Worm (Caenorhabditis elegans) whole organism, mixed stage, embryonic: ENCODE results near the gene F35C11.6.

ENCODE experiments used
- M03D4.4 ChIP-seq: sonication (generic microtip); optimal IDR thresholded peaks from 2 replicates; lab custom pipeline; 2017; ENCODE audit warnings: mild to moderate bottlenecking, missing genetic modification characterization, missing compliant biosample characterization
- bed-3 ChIP-seq: fragments of 200-800 bp; sonication (Bioruptor generic); optimal IDR thresholded peaks from 3 replicates; lab custom pipeline; 2018; ENCODE audit warnings: mild to moderate bottlenecking, missing genetic modification characterization, moderate library complexity, missing compliant biosample characterization
- blmp-1 ChIP-seq: fragments of 150-350 bp; optimal IDR thresholded peaks from 2 replicates; lab custom pipeline; 2014; ENCODE audit warnings: missing biosample characterization, missing genetic modification characterization
- ceh-43 ChIP-seq: fragments of 200-800 bp; sonication (Bioruptor generic); optimal IDR thresholded peaks from 2 replicates; lab custom pipeline; 2018; ENCODE audit warnings: mild to moderate bottlenecking, missing genetic modification characterization, moderate library complexity, missing compliant biosample characterization
- ceh-83 ChIP-seq: fragments of 200-800 bp; sonication (Bioruptor generic); optimal IDR thresholded peaks from 2 replicates; lab custom pipeline; 2018; ENCODE audit warnings: mild to moderate bottlenecking, missing genetic modification characterization, missing compliant biosample characterization
- ces-1 ChIP-seq: fragments of 150-350 bp; optimal IDR thresholded peaks from 2 replicates; lab custom pipeline; 2014; ENCODE audit warnings: missing biosample characterization, missing genetic modification reagents, missing genetic modification characterization
- cnd-1 ChIP-seq: fragments of 200-800 bp; sonication (Bioruptor generic); optimal IDR thresholded peaks from 2 replicates; lab custom pipeline; 2018; ENCODE audit warnings: mild to moderate bottlenecking, missing genetic modification characterization, missing compliant biosample characterization
- drap-1 ChIP-seq: fragments of 200-800 bp; sonication (Bioruptor generic); optimal IDR thresholded peaks from 3 replicates; lab custom pipeline; 2018; ENCODE audit warnings: mild to moderate bottlenecking, missing genetic modification characterization, missing compliant biosample characterization
- elt-3 ChIP-seq: fragments of 150-350 bp; optimal IDR thresholded peaks from 2 replicates; lab custom pipeline; 2014; ENCODE audit warnings: missing biosample characterization, missing genetic modification characterization
- flh-1 ChIP-seq: fragments of 200-800 bp; sonication (Bioruptor generic); optimal IDR thresholded peaks from 2 replicates; lab custom pipeline; 2018; ENCODE audit warnings: mild to moderate bottlenecking, missing genetic modification characterization, moderate library complexity, missing compliant biosample characterization
- ham-2 ChIP-seq: fragments of 200-800 bp; sonication (Bioruptor generic); optimal IDR thresholded peaks from 2 replicates; lab custom pipeline; 2018; ENCODE audit warnings: mild to moderate bottlenecking, missing genetic modification characterization, missing compliant biosample characterization
- hlh-1 ChIP-seq: fragments of 150-350 bp; optimal IDR thresholded peaks from 2 replicates; lab custom pipeline; 2014; ENCODE audit warnings: missing biosample characterization, missing genetic modification reagents, missing genetic modification characterization
- lin-13 ChIP-seq: fragments of 150-350 bp; optimal IDR thresholded peaks from 2 replicates; lab custom pipeline; 2014; ENCODE audit warnings: missing biosample characterization, missing genetic modification characterization
- lin-32 ChIP-seq: fragments of 200-800 bp; sonication (Bioruptor generic); optimal IDR thresholded peaks from 2 replicates; lab custom pipeline; 2018; ENCODE audit warnings: mild to moderate bottlenecking, missing genetic modification characterization, missing compliant biosample characterization
- lsy-2 ChIP-seq: fragments of 150-350 bp; optimal IDR thresholded peaks from 2 replicates; lab custom pipeline; 2014; ENCODE audit warnings: missing biosample characterization, missing genetic modification characterization
- mab-5 ChIP-seq: fragments of 150-350 bp; optimal IDR thresholded peaks from 2 replicates; lab custom pipeline; 2014; ENCODE audit warnings: missing biosample characterization, missing genetic modification characterization
- mep-1 ChIP-seq: fragments of 150-350 bp; optimal IDR thresholded peaks from 2 replicates; lab custom pipeline; 2017; ENCODE audit warnings: missing biosample characterization, missing genetic modification reagents, missing genetic modification characterization, inconsistent platforms
- nhr-12 ChIP-seq: fragments of 150-350 bp; optimal IDR thresholded peaks from 2 replicates; lab custom pipeline; 2014; ENCODE audit warnings: missing biosample characterization, missing genetic modification characterization
- nhr-2 ChIP-seq: fragments of 150-350 bp; optimal IDR thresholded peaks from 2 replicates; lab custom pipeline; 2014; ENCODE audit warnings: missing biosample characterization, missing genetic modification characterization
- nhr-237 ChIP-seq: fragments of 150-350 bp; optimal IDR thresholded peaks from 2 replicates; lab custom pipeline; 2014; ENCODE audit warnings: missing biosample characterization, missing genetic modification characterization
- nhr-28 ChIP-seq: fragments of 150-350 bp; optimal IDR thresholded peaks from 2 replicates; lab custom pipeline; 2014; ENCODE audit warnings: missing biosample characterization, missing genetic modification characterization
- nhr-76 ChIP-seq: sonication (generic microtip); optimal IDR thresholded peaks from 2 replicates; lab custom pipeline; 2017; ENCODE audit warnings: missing biosample characterization, missing genetic modification characterization
- pha-4 ChIP-seq: fragments of 150-350 bp; optimal IDR thresholded peaks from 2 replicates; lab custom pipeline; 2018; ENCODE audit warnings: missing biosample characterization, missing genetic modification reagents, missing genetic modification characterization
- sem-2 ChIP-seq: fragments of 200-800 bp; sonication (Bioruptor generic); optimal IDR thresholded peaks from 2 replicates; lab custom pipeline; 2018; ENCODE audit warnings: mild to moderate bottlenecking, missing genetic modification characterization, missing compliant biosample characterization
- snpc-4 ChIP-seq: fragments of 150-350 bp; optimal IDR thresholded peaks from 2 replicates; lab custom pipeline; 2014; ENCODE audit warnings: missing biosample characterization, missing genetic modification characterization
- sptf-1 ChIP-seq: sonication (generic microtip); optimal IDR thresholded peaks from 2 replicates; lab custom pipeline; 2017; ENCODE audit warnings: mild to moderate bottlenecking, missing genetic modification characterization, moderate library complexity, missing compliant biosample characterization
- tbx-8 ChIP-seq: fragments of 200-800 bp; sonication (Bioruptor generic); optimal IDR thresholded peaks from 2 replicates; lab custom pipeline; 2018; ENCODE audit warnings: mild to moderate bottlenecking, missing genetic modification characterization, moderate library complexity, missing compliant biosample characterization
- unc-120 ChIP-seq: sonication (generic microtip); optimal IDR thresholded peaks from 2 replicates; lab custom pipeline; 2017; ENCODE audit warnings: missing genetic modification characterization, missing compliant biosample characterization; ENCODE audit not compliant: poor library complexity, severe bottlenecking
- unc-39 ChIP-seq: fragments of 150-350 bp; optimal IDR thresholded peaks from 2 replicates; lab custom pipeline; 2014; ENCODE audit warnings: missing biosample characterization, missing genetic modification characterization
- unc-62 ChIP-seq: fragments of 150-350 bp; optimal IDR thresholded peaks from 2 replicates; lab custom pipeline; 2014; ENCODE audit warnings: missing biosample characterization, missing genetic modification reagents, missing genetic modification characterization
- zip-8 ChIP-seq: fragments of 150-350 bp; optimal IDR thresholded peaks from 2 replicates; lab custom pipeline; 2014; ENCODE audit warnings: missing biosample characterization, missing genetic modification characterization

The F35C11.6 gene

DNA sequence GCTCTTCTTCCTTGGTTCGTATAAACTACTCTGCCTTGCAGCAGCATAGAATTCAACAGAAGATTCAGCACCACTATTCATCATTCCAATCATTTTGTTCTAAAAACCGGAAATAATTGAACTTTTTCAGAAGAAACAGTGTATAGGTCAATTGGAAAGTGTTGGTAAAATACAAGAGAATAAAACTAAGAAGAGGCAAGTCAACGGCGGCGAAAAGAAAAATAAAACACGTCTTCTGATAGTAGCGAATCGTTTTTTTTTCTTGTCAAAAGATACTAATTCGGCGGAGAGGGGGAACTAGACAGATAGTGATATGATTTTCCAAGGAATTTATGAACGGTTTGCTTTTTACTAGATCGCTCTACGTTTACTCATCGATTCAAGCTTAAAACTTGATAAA, at the start of gene F35C11.6:
Gene F35C11.6 (minus strand): TSS at position 101 of the 400 bp plus-strand sequence.
- no peak for TF ChIP-seq nhr-12 (tag; lab: Kevin White, UChicago)
- TF ChIP-seq bed-3 (GFP tag; lab: Kevin White, UChicago), result no peak
- no peak for TF ChIP-seq snpc-4 (tag; lab: Kevin White, UChicago)
- TF ChIP-seq nhr-2 (tag; lab: Kevin White, UChicago), result no peak
- TF ChIP-seq M03D4.4, result no peak
- no peak for TF ChIP-seq drap-1 (GFP tag; lab: Kevin White, UChicago)
- TF ChIP-seq lin-13, result no peak
- no peak for TF ChIP-seq mep-1 (tag; lab: Kevin White, UChicago)
- TF ChIP-seq ceh-43 (GFP tag; lab: Kevin White, UChicago), result no peak
- TF ChIP-seq blmp-1 (tag; lab: Kevin White, UChicago), result no peak
- TF ChIP-seq nhr-237 (tag; lab: Kevin White, UChicago), result no peak
- no peak for TF ChIP-seq elt-3 (tag; lab: Kevin White, UChicago)
- no peak for TF ChIP-seq unc-120
- TF ChIP-seq pha-4, result no peak
- no peak for TF ChIP-seq tbx-8 (GFP tag; lab: Kevin White, UChicago)
- no peak for TF ChIP-seq mab-5 (tag; lab: Kevin White, UChicago)
- TF ChIP-seq unc-62 (GFP tag; lab: Kevin White, UChicago), result no peak
- no peak for TF ChIP-seq flh-1 (GFP tag; lab: Kevin White, UChicago)
- no peak for TF ChIP-seq ham-2 (GFP tag; lab: Kevin White, UChicago)
- TF ChIP-seq zip-8 (tag; lab: Kevin White, UChicago), result no peak

DNA sequence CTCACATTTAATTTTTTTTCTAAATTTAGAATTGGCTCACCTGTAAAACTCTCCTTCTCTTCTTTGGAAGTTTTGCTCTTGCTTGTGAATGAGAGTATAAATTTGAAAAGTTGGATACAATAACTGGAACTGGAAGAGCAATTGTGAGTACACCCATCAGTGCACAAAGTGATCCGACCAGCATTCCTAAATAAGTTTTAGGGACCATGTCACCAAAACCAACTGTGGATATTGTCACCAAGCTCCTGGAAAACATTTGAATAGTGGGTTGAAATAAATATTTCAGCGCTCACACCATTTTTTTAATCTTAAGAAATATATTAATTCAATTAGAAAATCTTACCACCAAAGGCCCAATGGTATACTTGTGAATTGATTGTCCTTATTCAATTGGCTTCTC, 49.4 kb upstream of the F35C11.6 start:
- no peak for TF ChIP-seq unc-62 (GFP tag; lab: Kevin White, UChicago)
- no peak for TF ChIP-seq nhr-28 (tag; lab: Kevin White, UChicago)
- no peak for TF ChIP-seq nhr-12 (tag; lab: Kevin White, UChicago)
- TF ChIP-seq ceh-83, result no peak
- no peak for TF ChIP-seq nhr-237 (tag; lab: Kevin White, UChicago)
- TF ChIP-seq lsy-2, result no peak
- TF ChIP-seq zip-8 (tag; lab: Kevin White, UChicago), result no peak
- TF ChIP-seq mab-5 (tag; lab: Kevin White, UChicago), result no peak
- TF ChIP-seq nhr-76 (tag; lab: Kevin White, UChicago), result no peak
- no peak for TF ChIP-seq pha-4
- TF ChIP-seq, all 35 proteins: peak for 0

DNA sequence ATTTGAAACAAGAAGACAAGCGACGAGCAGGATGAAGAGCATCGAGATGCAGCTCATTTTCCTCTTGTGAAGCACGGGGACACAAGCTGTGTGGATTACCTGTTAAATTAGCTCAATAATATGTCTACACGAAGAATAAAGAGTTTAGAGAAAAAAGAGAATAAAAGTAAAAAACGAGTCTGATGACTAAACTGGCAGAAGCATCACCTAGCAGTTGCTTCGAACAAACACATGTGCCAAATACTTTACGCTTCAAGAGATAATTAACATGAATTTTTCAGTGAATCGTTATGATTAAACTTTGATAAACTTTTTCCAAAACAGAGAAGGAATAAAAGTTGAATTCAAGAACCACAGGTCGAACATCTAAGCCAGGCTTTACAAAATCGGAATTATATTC, 36.4 kb upstream of the F35C11.6 start, which contains the start of gene nlp-55:
Gene nlp-55 (minus strand): TSS at position 101 of the 400 bp plus-strand sequence.
- TF ChIP-seq ceh-83 (no peak), lin-13 (no peak), hlh-1 (tag; lab: Kevin White, UChicago) (no peak), nhr-12 (tag; lab: Kevin White, UChicago) (no peak), ces-1 (no peak), elt-3 (tag; lab: Kevin White, UChicago) (no peak), mab-5 (tag; lab: Kevin White, UChicago) (no peak), zip-8 (tag; lab: Kevin White, UChicago) (no peak), lin-32 (no peak), nhr-28 (tag; lab: Kevin White, UChicago) (no peak), flh-1 (GFP tag; lab: Kevin White, UChicago) (no peak), unc-39 (tag; lab: Kevin White, UChicago) (no peak), nhr-2 (tag; lab: Kevin White, UChicago) (no peak), sem-2 (GFP tag; lab: Kevin White, UChicago) (no peak), sptf-1 (tag; lab: Kevin White, UChicago) (no peak), unc-62 (GFP tag; lab: Kevin White, UChicago) (no peak), blmp-1 (tag; lab: Kevin White, UChicago) (no peak), lsy-2 (no peak), M03D4.4 (no peak), drap-1 (GFP tag; lab: Kevin White, UChicago) (no peak)

DNA sequence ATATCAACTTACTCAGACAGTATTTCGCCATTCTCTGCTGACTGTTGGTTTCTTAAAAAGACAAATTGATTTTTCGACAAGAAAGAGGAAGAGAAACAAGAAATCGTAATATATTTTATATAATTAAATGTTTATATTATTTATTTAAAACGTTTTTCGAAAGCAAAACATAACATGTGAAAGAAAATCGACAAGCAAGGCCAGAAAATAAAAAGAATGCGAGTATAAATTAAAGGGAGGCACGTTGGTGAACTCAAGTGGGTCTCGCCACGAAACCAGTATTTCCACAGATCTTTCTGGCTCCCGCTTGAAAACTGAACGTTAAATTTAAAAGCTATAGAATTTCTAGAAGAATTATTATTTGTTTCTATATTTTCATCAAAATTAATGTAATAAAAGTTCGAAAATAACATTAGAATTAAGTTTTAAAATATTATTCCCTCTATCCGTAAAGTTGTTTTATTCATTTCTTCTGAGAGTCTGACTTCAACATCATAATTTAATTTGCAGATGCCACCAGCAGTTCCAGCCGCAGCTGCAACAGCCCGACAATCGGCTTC, 24.3 kb upstream of the F35C11.6 start, which contains the start of the genes nst-1 and cct-4:
Gene nst-1 (minus strand): TSS at position 51 of the 560 bp plus-strand sequence.
Gene cct-4 (plus strand): TSS at position 510 of the 560 bp plus-strand sequence.
- TF ChIP-seq ham-2 (GFP tag; lab: Kevin White, UChicago), result no peak
- peak; percentile 39 for TF ChIP-seq ces-1
- peak; percentile 28 for TF ChIP-seq mep-1 (tag; lab: Kevin White, UChicago)
- TF ChIP-seq lsy-2, result peak; percentile 32
- no peak for TF ChIP-seq mab-5 (tag; lab: Kevin White, UChicago)
- TF ChIP-seq nhr-237 (tag; lab: Kevin White, UChicago), result peak; percentile 22

DNA sequence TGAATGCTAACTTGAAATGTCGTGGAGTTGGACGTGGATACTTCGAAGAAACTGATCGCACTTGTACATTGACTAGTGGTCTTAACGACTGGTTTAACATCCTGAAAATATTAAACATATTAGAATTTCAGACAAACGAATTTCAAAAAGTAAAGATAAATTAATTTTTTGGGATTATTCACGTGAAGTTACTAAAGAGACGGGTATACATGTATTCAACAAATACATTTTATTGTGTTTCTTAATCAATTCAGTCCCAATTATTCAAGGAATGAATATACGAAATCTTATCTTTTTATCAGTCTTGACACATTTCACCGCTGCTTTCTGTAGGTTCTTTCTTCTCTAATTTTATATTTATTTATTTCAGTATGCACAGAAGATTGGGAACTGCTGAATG, 19.5 kb upstream of the F35C11.6 start, which contains the start of the genes mrpl-10 and clec-142:
Gene mrpl-10 (minus strand): TSS at position 101 of the 400 bp plus-strand sequence.
Gene clec-142 (plus strand): TSS at position 264 of the 400 bp plus-strand sequence.
- no peak for TF ChIP-seq nhr-2 (tag; lab: Kevin White, UChicago)
- no peak for TF ChIP-seq nhr-237 (tag; lab: Kevin White, UChicago)
- no peak for TF ChIP-seq cnd-1 (tag; lab: Kevin White, UChicago)
- no peak for TF ChIP-seq M03D4.4
